Worm (Caenorhabditis elegans): ENCODE data around the gene taf-10.

ce11 chrV:4647857-4648256 lies 39.0 kb upstream of the taf-10 start, which contains the start of gene F41F3.3:
- TF ChIP-seq skn-1 (tag; optimal IDR thresholded peaks at IDR 0.05) (no peak), R02D3.7 (tag; optimal IDR thresholded peaks at IDR 0.05) (no peak)
